Worm (Caenorhabditis elegans): Measurements from ENCODE around the gene T16G12.3.
A peak's percentile ranks its signal among the peaks of the same experiment; 100 is the strongest.
"Not testable (repeated sequence)": the region's sequence is repeated elsewhere in the genome, so short reads cannot be mapped to it uniquely, and the experiment has no call there.

T16G12.3 gene

DNA sequence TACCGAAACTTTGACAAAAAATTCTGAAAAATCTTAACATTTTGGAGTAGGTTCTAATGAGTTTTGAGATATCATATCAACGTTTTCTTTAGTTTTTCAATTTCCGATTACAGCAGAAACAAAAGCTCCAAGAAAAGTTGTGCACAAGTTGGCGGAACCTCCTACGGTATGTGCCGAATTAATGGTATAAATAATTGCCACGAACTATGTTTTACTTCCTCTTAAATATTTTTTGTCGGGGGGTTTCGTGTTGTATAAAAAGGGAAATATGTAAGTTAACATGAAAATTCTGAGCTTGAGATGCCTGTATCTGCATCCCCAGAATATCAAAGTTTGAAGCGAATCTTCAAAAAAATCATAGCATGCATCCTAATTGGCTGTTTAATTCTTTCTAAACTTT, 16.5 kb upstream of the T16G12.3 start, which contains the start of gene M04D8.8:
TSS of gene M04D8.8 (plus strand) at position 301 of the 400 bp plus-strand sequence.
- TF ChIP-seq W03F9.2 (tag; optimal IDR thresholded peaks at IDR 0.05) (no peak), him-1 (tag; optimal IDR thresholded peaks at IDR 0.05) (no peak), dao-5 (tag; optimal IDR thresholded peaks at IDR 0.05) (no peak)

DNA sequence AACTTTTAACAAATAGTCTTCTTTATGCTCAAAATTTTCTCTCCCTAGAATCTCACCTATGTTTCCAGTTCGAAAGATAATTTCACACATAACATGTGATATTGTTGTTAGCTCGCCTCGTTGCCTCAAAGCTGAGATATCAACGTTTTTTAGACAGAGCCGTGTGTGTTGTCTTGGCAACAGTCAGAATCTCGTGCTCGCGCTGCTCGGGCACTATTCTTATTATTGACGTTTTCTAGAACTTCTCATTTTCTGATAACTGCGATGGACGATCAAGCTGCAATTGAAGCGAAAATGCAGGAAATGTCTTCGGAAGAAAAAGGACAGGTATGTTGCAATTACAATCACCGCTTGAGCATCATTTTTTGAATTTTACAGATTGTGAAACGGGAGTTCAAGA, 14.6 kb upstream of the T16G12.3 start, which contains the start of gene xbx-3:
TSS of gene xbx-3 (plus strand) at position 163 of the 400 bp plus-strand sequence.
- no peak for TF ChIP-seq him-1 (tag; optimal IDR thresholded peaks at IDR 0.05)
- TF ChIP-seq W03F9.2 (tag; optimal IDR thresholded peaks at IDR 0.05): no peak
- TF ChIP-seq dao-5 (tag; optimal IDR thresholded peaks at IDR 0.05): no peak

DNA sequence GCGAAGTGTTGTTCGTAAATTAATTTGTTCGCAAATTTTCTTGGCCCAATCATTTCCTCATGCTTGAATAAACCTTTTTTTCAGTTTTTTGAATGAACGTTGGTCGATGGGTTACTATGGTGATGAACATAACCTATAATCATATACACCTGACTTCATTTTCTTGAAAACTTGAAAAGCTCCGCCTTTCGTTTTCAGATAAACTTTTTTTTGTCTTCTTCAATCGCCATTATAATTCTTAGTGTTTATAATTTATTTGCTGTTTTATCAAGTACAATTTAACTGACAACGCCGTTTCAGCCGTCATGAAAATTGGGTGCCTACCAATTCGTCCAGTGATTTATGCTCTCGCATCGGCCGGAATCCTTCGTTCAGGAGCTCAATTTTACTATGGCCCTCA, 13.3 kb upstream of the T16G12.3 start, which contains the start of gene M04D8.7:
TSS of gene M04D8.7 (plus strand) at position 301 of the 400 bp plus-strand sequence.
- TF ChIP-seq him-1 (tag; optimal IDR thresholded peaks at IDR 0.05) (no peak), W03F9.2 (tag; optimal IDR thresholded peaks at IDR 0.05) (no peak), dao-5 (tag; optimal IDR thresholded peaks at IDR 0.05) (no peak)

DNA sequence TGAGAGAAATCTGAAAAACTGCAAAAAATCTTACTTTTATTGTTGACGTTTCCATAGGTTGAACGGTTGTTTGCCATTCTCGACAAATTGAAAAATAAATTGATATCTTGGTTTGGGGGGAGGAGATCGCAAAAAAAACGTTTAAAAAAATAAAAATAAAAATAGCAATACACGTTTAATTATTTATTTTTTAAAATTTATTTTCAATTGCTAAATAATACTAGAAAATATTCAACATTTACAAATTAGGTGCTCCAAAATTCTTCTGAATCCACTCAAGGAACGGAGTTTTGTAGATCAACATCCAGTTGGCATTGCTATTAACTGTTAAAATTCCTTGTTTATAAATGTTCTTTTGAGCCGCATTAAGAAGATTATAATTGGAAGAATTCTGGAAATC, 10.4 kb upstream of the T16G12.3 start, which contains the start of gene T16G12.7:
TSS of gene T16G12.7 (minus strand) at position 101 of the 400 bp plus-strand sequence.
- TF ChIP-seq dao-5 (tag; optimal IDR thresholded peaks at IDR 0.05) (no peak), him-1 (tag; optimal IDR thresholded peaks at IDR 0.05) (no peak)

DNA sequence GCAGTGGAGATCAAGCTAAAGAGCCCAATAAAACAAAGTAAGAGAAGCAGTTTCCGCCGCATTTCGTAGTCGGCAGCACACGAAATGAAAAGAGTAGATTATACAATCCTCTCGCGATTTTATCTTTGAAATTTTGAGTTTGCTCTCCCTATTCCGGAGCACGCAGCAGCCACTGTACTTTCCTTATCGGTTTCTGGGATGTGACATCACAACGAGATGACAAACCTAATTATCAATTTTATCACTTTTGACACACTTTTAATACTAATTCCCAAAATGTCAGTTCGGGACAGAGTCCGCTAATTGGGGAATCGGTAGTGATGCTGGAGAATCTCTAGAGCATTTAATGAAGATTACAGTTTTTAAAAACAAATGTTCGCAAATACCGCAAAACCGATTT, 739 bp upstream of the T16G12.3 start, which contains the start of gene T16G12.1:
TSS of gene T16G12.1 (minus strand) at position 176 of the 400 bp plus-strand sequence.
- TF ChIP-seq dao-5 (tag; optimal IDR thresholded peaks at IDR 0.05) (no peak), him-1 (tag; optimal IDR thresholded peaks at IDR 0.05) (no peak), W03F9.2 (tag; optimal IDR thresholded peaks at IDR 0.05) (no peak)

DNA sequence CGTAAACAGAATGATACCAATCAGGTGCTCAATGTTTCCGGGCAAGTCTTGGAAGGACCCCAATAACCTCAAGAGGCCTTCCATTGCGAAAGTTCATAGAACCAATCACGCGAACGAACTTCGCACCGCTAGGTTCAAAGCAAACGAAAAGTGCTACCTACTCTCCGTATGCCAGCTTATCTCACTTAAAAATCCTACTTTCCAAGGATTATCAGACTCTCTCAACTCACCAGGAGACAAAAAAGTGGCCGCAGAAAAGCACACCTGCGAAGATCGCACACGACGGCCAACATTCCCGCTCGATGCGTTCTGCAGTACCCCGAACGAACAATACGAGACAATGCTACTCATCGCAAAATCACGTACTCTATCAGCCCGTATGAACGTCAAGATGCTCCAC, 2.9 kb downstream of the T16G12.3 start, which contains the start of gene T16G12.12:
TSS of gene T16G12.12 (plus strand) at position 301 of the 400 bp plus-strand sequence.
- not testable (repeated sequence) for TF ChIP-seq dao-5, him-1, W03F9.2 (tag; optimal IDR thresholded peaks at IDR 0.05)

DNA sequence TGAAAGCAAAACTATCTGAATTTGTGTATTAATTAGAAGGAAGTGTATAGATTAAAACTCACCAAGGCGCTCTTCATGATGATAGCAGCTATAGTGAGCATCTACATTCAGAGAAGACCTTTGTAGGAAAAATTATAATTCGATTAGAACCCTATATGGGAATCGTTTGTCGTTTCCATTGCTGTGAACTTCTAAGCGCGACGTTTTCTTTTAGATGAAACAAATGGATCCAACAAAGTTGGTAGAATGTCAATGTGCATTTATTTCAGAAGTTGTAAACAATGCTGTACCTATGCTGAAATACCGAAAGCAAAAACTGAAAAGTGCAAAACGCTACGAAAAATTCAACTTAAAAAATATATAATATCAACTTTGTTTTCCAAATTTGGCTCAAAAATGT, 5.6 kb downstream of the T16G12.3 start, which contains the start of gene T16G12.10:
TSS of gene T16G12.10 (minus strand) at position 101 of the 400 bp plus-strand sequence.
- TF ChIP-seq W03F9.2 (tag; optimal IDR thresholded peaks at IDR 0.05) (no peak), him-1 (tag; optimal IDR thresholded peaks at IDR 0.05) (no peak), dao-5 (tag; optimal IDR thresholded peaks at IDR 0.05) (no peak)

DNA sequence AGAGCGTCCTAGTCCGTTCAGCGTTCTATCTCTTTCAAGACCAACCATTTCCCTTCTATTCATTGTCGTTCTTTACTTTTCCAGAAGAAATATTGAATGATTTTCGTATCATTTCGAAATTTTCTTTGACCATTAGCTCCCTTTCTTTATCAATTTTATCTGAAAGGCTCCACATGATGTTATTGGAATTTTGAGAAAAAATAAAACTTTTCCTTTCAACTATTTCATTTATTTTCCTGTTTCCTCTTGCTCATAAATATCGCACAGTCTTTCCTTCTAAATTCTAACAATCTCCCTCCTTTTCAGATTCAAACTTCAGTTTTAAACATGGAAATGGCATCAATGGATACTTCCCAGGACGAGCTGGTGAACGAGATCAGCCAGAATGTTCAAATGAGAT, 7.1 kb downstream of the T16G12.3 start, which contains the start of gene T16G12.4:
TSS of gene T16G12.4 (plus strand) at position 301 of the 400 bp plus-strand sequence.
- TF ChIP-seq him-1 (tag; optimal IDR thresholded peaks at IDR 0.05): no peak
- TF ChIP-seq W03F9.2 (tag; optimal IDR thresholded peaks at IDR 0.05): no peak
- no peak for TF ChIP-seq dao-5 (tag; optimal IDR thresholded peaks at IDR 0.05)

DNA sequence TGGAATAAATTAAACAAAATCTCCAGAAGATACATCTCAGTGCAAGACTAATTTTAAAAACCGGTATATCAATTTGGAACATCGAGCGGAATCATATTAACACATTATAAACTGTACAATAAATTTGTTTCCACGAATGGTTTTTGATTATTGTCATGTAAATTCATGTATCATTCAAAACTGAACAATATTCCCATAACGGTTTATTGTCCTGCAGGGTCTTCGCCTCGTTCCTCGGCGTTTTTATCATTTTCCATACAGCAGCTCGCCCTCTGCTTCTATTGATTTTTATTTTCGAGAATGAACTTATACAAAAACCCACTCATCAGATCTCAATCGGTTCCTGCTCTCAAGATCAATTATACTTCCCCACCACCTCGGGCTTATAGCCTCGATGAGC, 8.6 kb downstream of the T16G12.3 start, which contains the start of gene T16G12.8:
TSS of gene T16G12.8 (plus strand) at position 301 of the 400 bp plus-strand sequence.
- TF ChIP-seq W03F9.2 (tag; optimal IDR thresholded peaks at IDR 0.05): no peak
- no peak for TF ChIP-seq dao-5 (tag; optimal IDR thresholded peaks at IDR 0.05)
- no peak for TF ChIP-seq him-1 (tag; optimal IDR thresholded peaks at IDR 0.05)

DNA sequence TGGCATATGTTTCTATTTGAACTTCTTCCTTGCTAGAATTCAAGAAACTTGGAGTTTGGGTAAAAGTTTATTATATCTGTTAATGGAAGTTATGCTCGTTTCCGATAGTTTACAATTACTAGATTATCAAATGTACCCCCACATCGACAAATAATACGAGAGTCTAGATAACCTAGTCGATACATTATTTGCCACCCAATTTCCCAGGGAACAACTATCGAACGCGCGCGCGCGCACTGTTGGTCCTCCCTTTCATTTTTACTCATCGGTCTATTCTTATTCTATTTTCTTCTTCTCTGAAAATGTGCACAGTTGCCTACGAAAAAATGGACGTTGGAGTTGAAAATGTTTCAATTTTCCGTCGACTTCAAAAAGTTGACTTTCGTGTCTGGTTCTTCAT, 10.2 kb downstream of the T16G12.3 start, which contains the start of gene T16G12.13:
TSS of gene T16G12.13 (plus strand) at position 293 of the 400 bp plus-strand sequence.
- TF ChIP-seq dao-5 (tag; optimal IDR thresholded peaks at IDR 0.05): no peak
- TF ChIP-seq W03F9.2 (tag; optimal IDR thresholded peaks at IDR 0.05): no peak
- TF ChIP-seq him-1 (tag; optimal IDR thresholded peaks at IDR 0.05): no peak

DNA sequence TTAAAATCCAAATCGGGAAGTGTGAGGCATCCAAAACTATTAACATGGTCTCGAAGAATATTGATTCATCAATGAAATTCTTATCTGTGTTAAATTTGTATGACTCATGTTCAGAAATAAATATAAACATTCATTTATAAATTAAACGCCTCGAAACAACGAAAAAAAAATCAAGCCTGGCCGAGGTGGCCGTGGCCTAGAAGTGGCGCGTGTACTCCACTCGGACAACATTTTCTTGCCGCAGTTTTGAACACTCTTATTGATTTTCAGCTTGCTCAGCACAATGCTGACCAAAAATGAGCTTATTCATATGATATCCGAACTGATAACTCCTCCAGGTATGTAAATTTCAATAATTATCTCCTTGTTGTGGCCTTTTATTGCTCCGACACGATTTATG, 13.7 kb downstream of the T16G12.3 start, which contains the start of gene ekl-6:
TSS of gene ekl-6 (plus strand) at position 265 of the 400 bp plus-strand sequence.
- TF ChIP-seq dao-5 (tag; optimal IDR thresholded peaks at IDR 0.05) (no peak), him-1 (tag; optimal IDR thresholded peaks at IDR 0.05) (no peak), W03F9.2 (tag; optimal IDR thresholded peaks at IDR 0.05) (peak; percentile 51)

DNA sequence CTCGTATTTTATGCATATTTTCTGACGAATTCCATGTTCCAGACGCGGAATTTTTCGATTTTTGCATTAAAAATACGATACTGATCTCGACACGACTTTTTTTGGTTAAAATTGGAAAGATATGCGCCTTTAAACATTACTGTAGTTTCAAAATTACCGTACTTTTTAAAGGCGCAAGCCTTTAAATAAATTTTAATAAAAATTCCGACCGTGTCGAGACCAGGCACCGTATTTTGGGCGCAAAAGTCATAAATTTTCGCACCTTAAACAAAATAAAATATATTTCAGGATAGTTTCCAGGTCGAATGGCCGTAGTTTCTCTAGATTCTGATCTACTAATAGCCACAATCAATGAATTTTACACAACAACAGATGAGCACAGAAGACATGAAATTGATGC, 18.9 kb downstream of the T16G12.3 start, which contains the start of gene T16G12.6:
TSS of gene T16G12.6 (plus strand) at position 301 of the 400 bp plus-strand sequence.
- TF ChIP-seq dao-5 (tag; optimal IDR thresholded peaks at IDR 0.05) (no peak), him-1 (tag; optimal IDR thresholded peaks at IDR 0.05) (no peak), W03F9.2 (tag; optimal IDR thresholded peaks at IDR 0.05) (no peak)

DNA sequence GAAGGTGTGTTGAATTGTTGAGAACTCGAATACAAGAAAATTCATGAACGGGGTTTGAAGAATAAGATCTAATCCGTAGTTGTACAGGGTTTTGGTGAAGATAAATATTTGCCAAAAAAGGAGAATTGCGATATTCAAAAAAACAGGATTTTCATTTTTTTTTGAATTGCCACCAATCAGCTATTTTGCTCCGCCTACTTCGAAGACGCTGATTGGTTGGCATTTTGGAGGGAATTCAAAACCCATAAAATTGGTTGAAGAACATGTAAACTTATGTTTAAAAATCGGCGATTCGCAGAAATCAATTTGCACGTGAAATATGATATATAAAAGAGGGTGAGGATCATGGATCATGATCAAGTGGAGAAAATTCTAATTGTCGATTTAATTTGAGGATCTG, 25.6 kb downstream of the T16G12.3 start:
- TF ChIP-seq dao-5 (tag; optimal IDR thresholded peaks at IDR 0.05) (no peak), W03F9.2 (tag; optimal IDR thresholded peaks at IDR 0.05) (no peak), him-1 (tag; optimal IDR thresholded peaks at IDR 0.05) (no peak)

DNA sequence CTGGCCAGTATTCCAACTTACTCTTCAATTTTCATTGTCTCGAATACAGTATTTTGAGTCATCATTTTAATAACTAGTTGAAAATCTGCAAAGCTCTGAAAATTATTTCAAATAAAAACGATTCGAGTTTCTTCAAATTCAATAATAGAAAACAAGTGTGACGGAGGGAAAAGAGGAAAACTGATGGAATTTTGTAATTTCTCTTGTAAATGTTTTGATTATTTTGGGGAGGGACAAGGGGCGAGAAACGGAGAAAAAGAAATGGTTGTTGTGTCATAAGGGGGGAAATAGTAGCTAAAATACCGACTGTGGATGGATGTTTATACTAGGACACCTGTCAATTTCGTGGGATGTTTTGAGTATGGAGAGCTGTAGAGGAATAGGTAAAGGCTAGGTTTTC, 27.7 kb downstream of the T16G12.3 start, which contains the start of gene T16G12.9:
TSS of gene T16G12.9 (minus strand) at position 101 of the 400 bp plus-strand sequence.
- TF ChIP-seq W03F9.2 (tag; optimal IDR thresholded peaks at IDR 0.05) (no peak), him-1 (tag; optimal IDR thresholded peaks at IDR 0.05) (no peak), dao-5 (tag; optimal IDR thresholded peaks at IDR 0.05) (no peak)
